Worm (Caenorhabditis elegans): ENCODE measurements around the gene pafo-1.
A peak's percentile ranks its signal among the peaks of the same experiment; 100 is the strongest.
"Not testable (repeated sequence)": the region's sequence is repeated elsewhere in the genome, so short reads cannot be mapped to it uniquely, and the experiment has no call there.

Gene pafo-1

ce11 chrV:11479406-11479805 lies 42.1 kb upstream of the pafo-1 start, which contains the start of gene T11F9.22:
Gene T11F9.22 (plus strand): TSS chrV:11479706.
- TF ChIP-seq F39B2.1 (GFP tag; IDR thresholded peaks at IDR 0.05) (no peak), snpc-1.3 (tag; optimal IDR thresholded peaks at IDR 0.05; ENCODE audit: insufficient read depth) (no peak), attf-6 (GFP tag; IDR thresholded peaks at IDR 0.05) (no peak), egrh-3 (GFP tag; IDR thresholded peaks at IDR 0.05) (no peak), ztf-6 (GFP tag; IDR thresholded peaks at IDR 0.05) (no peak), sea-2 (GFP tag; IDR thresholded peaks at IDR 0.05) (no peak), nhr-90 (tag; optimal IDR thresholded peaks at IDR 0.05) (no peak)

- not testable (repeated sequence) for TF ChIP-seq mcd-1 (GFP tag; IDR thresholded peaks at IDR 0.05); madf-10 (tag; optimal IDR thresholded peaks at IDR 0.05); sdz-38 (tag; optimal IDR thresholded peaks at IDR 0.05)
Observed at ce11 chrV:11480734-11481133, 40.8 kb upstream of the pafo-1 start, which contains the start of gene T11F9.14. Gene T11F9.14 (minus strand): TSS chrV:11480834.

- peak; percentile 33; the same call in 1 of the 2 replicates for TF ChIP-seq madf-6 (GFP tag; IDR thresholded peaks at IDR 0.05)
- peak; percentile 68 for TF ChIP-seq F33H1.4 (GFP tag; IDR thresholded peaks at IDR 0.05)
- peak; percentile 62 for TF ChIP-seq lsl-1 (GFP tag; optimal IDR thresholded peaks at IDR 0.05)
Observed at ce11 chrV:11483580-11484092, 37.9 kb upstream of the pafo-1 start, which contains the start of gene col-157. Gene col-157 (plus strand): TSS chrV:11484042.

- no peak for TF ChIP-seq let-607 (tag; optimal IDR thresholded peaks at IDR 0.05)
- no peak for TF ChIP-seq xnd-1 (tag; optimal IDR thresholded peaks at IDR 0.05)
- no peak for TF ChIP-seq tbp1 (GFP tag; optimal IDR thresholded peaks at IDR 0.05)
- TF ChIP-seq athp-1 (tag; optimal IDR thresholded peaks at IDR 0.05) = no peak
- peak; percentile 65 for TF ChIP-seq zfh-2 (GFP tag; conservative IDR thresholded peaks at IDR 0.05)
- TF ChIP-seq rpc-1 (optimal IDR thresholded peaks at IDR 0.05) = no peak
- no peak for TF ChIP-seq rpc-1 (tag; optimal IDR thresholded peaks at IDR 0.05)
- TF ChIP-seq F22D6.2 (tag; optimal IDR thresholded peaks at IDR 0.05) = no peak
- no peak for TF ChIP-seq B0019.2 (GFP tag; conservative IDR thresholded peaks at IDR 0.05)
- TF ChIP-seq hmg-1.2 (GFP tag; IDR thresholded peaks at IDR 0.05) = no peak
- no peak for TF ChIP-seq sdz-38 (tag; optimal IDR thresholded peaks at IDR 0.05)
- 0 out of 2 replicates have a peak, but pooled peaks have one; percentile 6 for TF ChIP-seq hmg-20 (GFP tag; IDR thresholded peaks at IDR 0.05)
- TF ChIP-seq egrh-3 (GFP tag; IDR thresholded peaks at IDR 0.05) = peak; percentile 62; the same call in 1 of the 2 replicates
Observed at ce11 chrV:11484404-11484803, 37.1 kb upstream of the pafo-1 start.

- TF ChIP-seq F33H1.4 (GFP tag; IDR thresholded peaks at IDR 0.05) (no peak), B0019.2 (GFP tag; conservative IDR thresholded peaks at IDR 0.05) (no peak), Y67H2A.10 (GFP tag; conservative IDR thresholded peaks at IDR 0.05) (no peak), tlf-1 (GFP tag; optimal IDR thresholded peaks at IDR 0.05) (no peak), mel-28 (tag; optimal IDR thresholded peaks at IDR 0.05; ENCODE audit: borderline replicate concordance) (no peak), hlh-12 (tag; optimal IDR thresholded peaks at IDR 0.05) (no peak), repo-1 (tag; optimal IDR thresholded peaks at IDR 0.05) (no peak)
Observed at ce11 chrV:11485558-11485957, 35.9 kb upstream of the pafo-1 start, which contains the start of gene srh-1. Gene srh-1 (plus strand): TSS chrV:11485858.

ce11 chrV:11486680-11487079 lies 34.8 kb upstream of the pafo-1 start, which contains the start of gene T11F9.10:
Gene T11F9.10 (plus strand): TSS chrV:11486980.
- no peak for TF ChIP-seq aptf-2 (GFP tag; conservative IDR thresholded peaks at IDR 0.05)
- TF ChIP-seq pbrm-1 (GFP tag; IDR thresholded peaks at IDR 0.05) = no peak
- no peak for TF ChIP-seq madf-6 (GFP tag; IDR thresholded peaks at IDR 0.05)
- TF ChIP-seq atf-7 (tag; optimal IDR thresholded peaks at IDR 0.05) = no peak
- no peak for TF ChIP-seq F10E7.11 (tag; optimal IDR thresholded peaks at IDR 0.05)
- no peak for TF ChIP-seq lag-1 (GFP tag; IDR thresholded peaks at IDR 0.05)
- no peak for TF ChIP-seq snpc-1.3 (tag; optimal IDR thresholded peaks at IDR 0.05; ENCODE audit: insufficient read depth)
- no peak for TF ChIP-seq zfh-2 (GFP tag; conservative IDR thresholded peaks at IDR 0.05)
- no peak for TF ChIP-seq die-1 (tag; optimal IDR thresholded peaks at IDR 0.05)
- no peak for TF ChIP-seq xnd-1 (tag; optimal IDR thresholded peaks at IDR 0.05)
- TF ChIP-seq rcor-1 (GFP tag; IDR thresholded peaks at IDR 0.05) = no peak
- no peak for TF ChIP-seq sea-2 (GFP tag; IDR thresholded peaks at IDR 0.05)
- TF ChIP-seq ztf-26 (tag; optimal IDR thresholded peaks at IDR 0.05) = no peak
- TF ChIP-seq ztf-6 (GFP tag; IDR thresholded peaks at IDR 0.05) = no peak
- TF ChIP-seq fkh-3 (tag; optimal IDR thresholded peaks at IDR 0.05) = no peak
- TF ChIP-seq lin-35 (GFP tag; optimal IDR thresholded peaks at IDR 0.05) = no peak
- no peak for TF ChIP-seq ceh-40 (GFP tag; IDR thresholded peaks at IDR 0.05)
